Worm (Caenorhabditis elegans) whole organism, midembryonic: ENCODE results near the gene pccb-1.

Experiments used
- T22C8.4 ChIP-seq: fragments of 200-800 bp; sonication (Bioruptor generic); IDR thresholded peaks from 2 replicates; pipeline ENCODE4 v1.3.6; 2022; ENCODE audit warnings: missing genetic modification characterization, missing compliant biosample characterization
- cog-1 ChIP-seq: sonication (generic microtip); optimal IDR thresholded peaks from 2 replicates; lab custom pipeline; 2016; ENCODE audit warnings: missing genetic modification characterization, missing compliant biosample characterization
- flt-1 ChIP-seq: fragments of 200-800 bp; sonication (Bioruptor generic); IDR thresholded peaks from 2 replicates; pipeline ENCODE4 v1.3.6; 2022; ENCODE audit warnings: missing genetic modification characterization, missing compliant biosample characterization
- klf-2 ChIP-seq: fragments of 200-800 bp; sonication (Bioruptor generic); conservative IDR thresholded peaks from 2 replicates; pipeline ENCODE4 v1.3.6; 2022; ENCODE audit warnings: missing genetic modification reagents, missing genetic modification characterization, missing compliant biosample characterization
- med-1 ChIP-seq: sonication (generic microtip); optimal IDR thresholded peaks from 2 replicates; lab custom pipeline; 2017; ENCODE audit warnings: missing genetic modification characterization, mild to moderate bottlenecking, missing compliant biosample characterization, antibody characterized with exemption, missing genetic modification reagents; ENCODE audit not compliant: insufficient read depth
- ref-1 ChIP-seq: fragments of 200-800 bp; sonication (Bioruptor generic); conservative IDR thresholded peaks from 2 replicates; pipeline ENCODE4 v1.3.6; 2022; ENCODE audit warnings: missing genetic modification reagents, missing genetic modification characterization, missing compliant biosample characterization
- tab-1 ChIP-seq: fragments of 200-800 bp; sonication (Bioruptor generic); IDR thresholded peaks from 2 replicates; pipeline ENCODE4 v1.3.6; 2022; ENCODE audit warnings: missing genetic modification characterization, missing compliant biosample characterization
- ztf-23 ChIP-seq: fragments of 200-800 bp; sonication (Bioruptor generic); IDR thresholded peaks from 2 replicates; pipeline ENCODE4 v1.3.6; 2022; ENCODE audit warnings: missing genetic modification reagents, missing genetic modification characterization, missing compliant biosample characterization
- ztf-29 ChIP-seq: fragments of 200-800 bp; sonication (Bioruptor generic); IDR thresholded peaks from 2 replicates; pipeline ENCODE4 v1.3.6; 2022; ENCODE audit warnings: missing genetic modification reagents, missing genetic modification characterization, missing compliant biosample characterization

The pccb-1 gene

DNA sequence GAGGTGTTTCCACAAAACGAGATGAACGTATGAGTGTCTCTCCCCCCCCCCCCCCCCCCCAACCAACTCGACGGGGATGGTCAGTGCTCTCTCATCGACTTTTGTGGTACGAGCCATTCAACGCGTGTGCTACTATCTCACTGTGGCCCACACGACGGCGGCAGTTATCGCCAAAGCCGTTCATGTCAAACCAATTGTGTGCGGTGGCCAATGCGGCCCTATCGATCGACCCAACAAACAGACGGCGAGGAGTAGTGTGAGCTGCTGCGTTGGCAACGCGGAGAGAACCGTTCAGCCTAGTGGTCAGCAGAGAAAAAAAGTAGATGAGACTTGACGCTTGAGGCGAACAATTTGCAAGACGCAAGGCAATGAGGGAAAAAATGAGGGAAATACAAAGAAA, 13.5 kb downstream of the pccb-1 start:
- no peak for TF ChIP-seq tab-1 (GFP tag; lab: Robert Waterston, UW)
- TF ChIP-seq cog-1, result no peak
- TF ChIP-seq T22C8.4, result peak; percentile 77
- TF ChIP-seq ztf-23 (GFP tag; lab: Robert Waterston, UW), result peak; percentile 40; the same call in 1 of the 2 replicates
- TF ChIP-seq klf-2 (GFP tag; lab: Robert Waterston, UW), result no peak
- TF ChIP-seq med-1 (GFP tag; lab: Kevin White, UChicago), result no peak
- peak; percentile 61; the same call in 1 of the 2 replicates for TF ChIP-seq flt-1 (GFP tag; lab: Robert Waterston, UW)
- TF ChIP-seq ztf-29 (GFP tag; lab: Robert Waterston, UW), result no peak
- no peak for TF ChIP-seq ref-1 (GFP tag; lab: Robert Waterston, UW)

DNA sequence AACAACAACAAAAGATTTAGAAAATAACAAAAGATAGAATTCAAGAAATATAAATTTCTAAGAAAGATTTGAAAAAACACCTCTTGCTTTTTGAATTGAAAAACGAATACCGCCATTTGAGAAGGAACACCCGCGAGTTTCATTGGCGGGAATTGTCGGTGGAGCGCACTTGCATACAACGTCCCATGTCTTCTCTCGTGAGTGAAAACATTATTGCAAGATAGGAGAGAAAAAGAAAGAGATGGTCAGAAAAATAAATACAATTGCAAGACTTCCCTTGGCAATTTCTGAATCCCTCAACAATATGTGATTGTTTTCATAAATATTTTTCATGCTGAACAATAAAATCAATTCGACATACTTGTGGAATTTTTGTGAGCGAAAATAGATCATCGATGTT, 16.8 kb downstream of the pccb-1 start, which contains the start of gene K10B3.5:
Gene K10B3.5, minus strand, starts transcription at position 343 of the 400 bp plus-strand sequence.
- TF ChIP-seq klf-2 (GFP tag; lab: Robert Waterston, UW), result no peak
- TF ChIP-seq ztf-23 (GFP tag; lab: Robert Waterston, UW), result no peak
- TF ChIP-seq ztf-29 (GFP tag; lab: Robert Waterston, UW), result no peak
- 0 out of 2 replicates have a peak, but pooled peaks have one; percentile 25 for TF ChIP-seq flt-1 (GFP tag; lab: Robert Waterston, UW)
- no peak for TF ChIP-seq ref-1 (GFP tag; lab: Robert Waterston, UW)

DNA sequence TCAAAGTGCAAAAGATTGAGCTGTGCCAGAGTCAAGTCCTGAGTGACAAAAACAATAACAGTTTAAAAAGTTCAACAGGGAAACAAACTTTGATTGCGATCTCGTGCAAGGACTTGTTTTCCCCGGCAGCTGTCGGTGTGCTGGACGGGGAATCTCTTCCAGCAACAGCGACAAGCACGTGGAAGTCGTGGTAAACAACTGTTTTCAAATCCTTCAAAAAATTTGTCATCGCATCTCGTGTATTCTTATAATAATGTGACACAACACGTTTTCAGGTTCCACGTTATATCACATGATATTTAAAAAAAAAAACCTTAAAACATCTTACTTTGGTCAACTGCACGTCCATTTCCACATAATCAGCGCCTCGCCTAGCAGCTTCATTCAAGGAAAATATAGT, 19.3 kb downstream of the pccb-1 start:
- TF ChIP-seq tab-1 (GFP tag; lab: Robert Waterston, UW), result no peak
- no peak for TF ChIP-seq ref-1 (GFP tag; lab: Robert Waterston, UW)
- TF ChIP-seq klf-2 (GFP tag; lab: Robert Waterston, UW), result no peak

DNA sequence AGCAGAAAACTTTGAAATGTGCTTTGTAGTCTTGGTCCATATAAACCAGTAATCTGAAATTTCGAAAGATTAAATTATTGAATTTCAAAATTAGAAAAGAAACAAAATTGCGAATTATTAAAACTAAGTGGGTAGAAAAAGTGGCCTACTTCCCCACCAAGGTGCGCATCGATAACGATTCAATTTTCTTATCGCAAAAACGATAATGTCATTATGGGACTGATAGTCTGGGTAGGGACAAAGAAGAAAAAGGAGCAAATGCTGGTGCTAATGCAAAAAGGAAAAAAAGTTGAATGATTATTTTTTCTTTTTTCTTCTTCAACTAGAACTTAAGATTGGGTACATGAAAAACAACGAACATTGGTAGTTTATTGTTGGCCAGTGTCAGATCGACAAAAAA, 21.2 kb downstream of the pccb-1 start, which contains the start of gene gpcp-1:
Gene gpcp-1, minus strand, starts transcription at position 53 of the 400 bp plus-strand sequence.
- no peak for TF ChIP-seq ztf-29 (GFP tag; lab: Robert Waterston, UW)
- TF ChIP-seq tab-1 (GFP tag; lab: Robert Waterston, UW), result no peak
- no peak for TF ChIP-seq T22C8.4
- TF ChIP-seq ztf-23 (GFP tag; lab: Robert Waterston, UW), result no peak
- TF ChIP-seq cog-1, result no peak
- no peak for TF ChIP-seq ref-1 (GFP tag; lab: Robert Waterston, UW)
- no peak for TF ChIP-seq klf-2 (GFP tag; lab: Robert Waterston, UW)
- no peak for TF ChIP-seq flt-1 (GFP tag; lab: Robert Waterston, UW)
- no peak for TF ChIP-seq med-1 (GFP tag; lab: Kevin White, UChicago)

- TF ChIP-seq T22C8.4 (no peak), med-1 (GFP tag; lab: Kevin White, UChicago) (no peak), flt-1 (GFP tag; lab: Robert Waterston, UW) (no peak), klf-2 (GFP tag; lab: Robert Waterston, UW) (no peak), cog-1 (no peak), ztf-23 (GFP tag; lab: Robert Waterston, UW) (no peak), ref-1 (GFP tag; lab: Robert Waterston, UW) (no peak), tab-1 (GFP tag; lab: Robert Waterston, UW) (no peak), ztf-29 (GFP tag; lab: Robert Waterston, UW) (no peak)
Measured at ce11 chrX:3111066-3111465, 21.7 kb downstream of the pccb-1 start.

- TF ChIP-seq flt-1 (GFP tag; lab: Robert Waterston, UW) (no peak), ztf-29 (GFP tag; lab: Robert Waterston, UW) (no peak)
Measured at ce11 chrX:3111687-3112086, 22.3 kb downstream of the pccb-1 start.

DNA sequence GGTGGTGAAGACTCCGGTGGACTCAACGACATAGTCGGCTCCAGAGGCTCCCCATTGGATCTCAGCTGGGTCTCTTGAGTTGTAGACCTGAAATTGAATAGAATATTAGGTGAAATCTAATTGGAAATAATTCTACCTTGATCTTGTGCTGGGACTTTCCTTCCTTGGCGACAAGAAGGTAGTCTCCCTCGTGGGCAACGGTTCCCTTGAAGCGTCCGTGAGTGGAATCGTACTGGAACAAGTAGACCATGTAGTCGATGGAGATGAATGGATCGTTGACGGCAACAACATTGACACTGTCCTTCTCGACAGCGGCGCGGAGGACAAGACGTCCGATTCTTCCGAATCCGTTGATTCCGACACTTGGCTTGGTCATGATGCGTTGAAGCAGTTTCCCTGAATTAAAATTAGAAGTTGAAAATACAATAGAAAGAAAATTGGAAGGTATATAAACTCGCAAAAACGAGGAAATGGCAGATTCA, 23.6 kb downstream of the pccb-1 start, which contains the start of gene gpd-3:
Gene gpd-3, minus strand, starts transcription at position 396 of the 482 bp plus-strand sequence.
- TF ChIP-seq flt-1 (GFP tag; lab: Robert Waterston, UW) (no peak), T22C8.4 (no peak), ztf-23 (GFP tag; lab: Robert Waterston, UW) (no peak), klf-2 (GFP tag; lab: Robert Waterston, UW) (no peak), ref-1 (GFP tag; lab: Robert Waterston, UW) (no peak), tab-1 (GFP tag; lab: Robert Waterston, UW) (no peak)

DNA sequence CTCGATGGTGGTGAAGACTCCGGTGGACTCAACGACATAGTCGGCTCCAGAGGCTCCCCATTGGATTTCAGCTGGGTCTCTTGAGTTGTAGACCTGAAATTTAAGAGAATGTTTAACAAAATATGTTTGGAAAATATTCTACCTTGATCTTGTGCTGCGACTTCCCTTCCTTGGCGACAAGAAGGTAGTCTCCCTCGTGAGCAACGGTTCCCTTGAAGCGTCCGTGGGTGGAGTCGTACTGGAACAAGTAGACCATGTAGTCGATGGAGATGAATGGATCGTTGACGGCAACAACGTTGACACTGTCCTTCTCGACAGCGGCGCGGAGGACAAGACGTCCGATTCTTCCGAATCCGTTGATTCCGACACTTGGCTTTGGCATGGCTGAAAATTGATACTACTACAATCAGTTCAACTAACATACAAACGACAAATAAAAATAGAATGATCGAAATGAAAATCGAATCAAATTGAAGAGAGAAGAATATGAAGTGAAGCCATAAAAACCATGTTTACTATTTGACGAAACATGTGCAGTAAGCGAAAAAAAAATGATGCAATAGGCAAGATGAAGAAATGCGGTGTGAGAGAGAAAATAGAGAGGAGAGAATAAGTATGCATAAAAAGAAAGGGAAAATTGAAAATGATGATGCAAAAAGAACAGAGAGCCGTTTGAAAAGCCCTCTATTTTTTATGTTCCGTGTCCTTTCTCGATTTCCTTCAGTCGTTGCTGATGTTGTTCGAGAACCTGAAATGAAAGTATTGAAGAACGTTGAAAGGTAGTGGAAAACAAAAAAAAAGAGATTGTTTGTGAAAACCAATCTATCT, 25.2 kb downstream of the pccb-1 start, which contains the start of gene gpd-2:
Gene gpd-2, minus strand, starts transcription at position 384 of the 828 bp plus-strand sequence.
- no peak for TF ChIP-seq flt-1 (GFP tag; lab: Robert Waterston, UW)

ce11 chrX:3115134-3116032, 26.0 kb downstream of the pccb-1 start:
- no peak for TF ChIP-seq tab-1 (GFP tag; lab: Robert Waterston, UW)
- no peak for TF ChIP-seq ref-1 (GFP tag; lab: Robert Waterston, UW)
- no peak for TF ChIP-seq T22C8.4
- no peak for TF ChIP-seq med-1 (GFP tag; lab: Kevin White, UChicago)
- no peak for TF ChIP-seq ztf-29 (GFP tag; lab: Robert Waterston, UW)
- TF ChIP-seq cog-1, result no peak
- TF ChIP-seq flt-1 (GFP tag; lab: Robert Waterston, UW), result no peak
